Worm (Caenorhabditis elegans) whole organism, L4/young adult: Measurements from ENCODE around the gene sax-2.

Experiments used
- W03F9.2 ChIP-seq: fragments of 150-350 bp; optimal IDR thresholded peaks from 2 replicates; lab custom pipeline; 2014; ENCODE audit warnings: missing biosample characterization, missing genetic modification characterization
- him-1 ChIP-seq: sonication (generic microtip); optimal IDR thresholded peaks from 2 replicates; lab custom pipeline; 2016; ENCODE audit warnings: missing genotype, missing genetic modification reagents, missing genetic modification characterization, missing compliant biosample characterization

- TF ChIP-seq him-1 (tag; lab: Kevin White, UChicago): no peak
- no peak for TF ChIP-seq W03F9.2 (tag; lab: Kevin White, UChicago)
Observed at ce11 chrIII:5140559-5140958, 31.1 kb downstream of the sax-2 start.
